Fruit fly (Drosophila melanogaster) Kc167 (cell line): Measurements from ENCODE around the gene tgo.

ENCODE experiments used
- Myc ChIP-seq: fragments of >200 bp; optimal IDR thresholded peaks from 2 replicates; lab custom pipeline; 2017; ENCODE audit warnings: missing external identifiers
- Sin3A ChIP-seq: fragments of >200 bp; optimal IDR thresholded peaks from 2 replicates; lab custom pipeline; 2018; ENCODE audit warnings: missing external identifiers
- h ChIP-seq: fragments of >200 bp; optimal IDR thresholded peaks from 3 replicates; lab custom pipeline; 2018; ENCODE audit warnings: missing external identifiers
- insv ChIP-seq: fragments of >200 bp; optimal IDR thresholded peaks from 3 replicates; lab custom pipeline; 2018; ENCODE audit warnings: missing external identifiers
- psq ChIP-seq: fragments of >200 bp; optimal IDR thresholded peaks from 2 replicates; lab custom pipeline; 2017; ENCODE audit warnings: missing external identifiers
- ttk ChIP-seq: sonication (Bioruptor generic); optimal IDR thresholded peaks from 2 replicates; lab custom pipeline; 2017; ENCODE audit warnings: missing external identifiers

tgo gene

DNA sequence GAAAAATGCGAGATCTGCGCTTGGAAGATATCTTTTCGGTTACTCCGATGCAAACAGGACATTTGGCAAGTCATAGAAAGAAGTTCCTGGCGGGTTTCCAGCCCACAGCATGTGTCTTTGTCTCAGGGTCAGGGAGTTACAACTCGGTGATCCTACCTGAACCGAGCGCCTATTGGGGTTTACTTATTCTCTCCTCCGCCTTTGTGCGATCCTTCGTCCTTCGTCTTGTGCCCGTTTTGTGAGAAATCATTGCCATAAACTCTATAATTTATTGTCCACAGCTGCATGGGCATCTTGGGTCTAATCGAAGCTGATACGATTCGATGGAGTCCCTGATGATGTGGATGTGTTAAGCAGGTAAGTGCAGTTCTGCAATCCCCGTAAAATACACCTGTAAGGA, 18.1 kb upstream of the tgo start:
- no peak for TF ChIP-seq insv (lab: Kevin White, UChicago)
- TF ChIP-seq psq (lab: Kevin White, UChicago), result no peak
- no peak for TF ChIP-seq ttk (lab: Kevin White, UChicago)
- TF ChIP-seq Myc, result no peak

DNA sequence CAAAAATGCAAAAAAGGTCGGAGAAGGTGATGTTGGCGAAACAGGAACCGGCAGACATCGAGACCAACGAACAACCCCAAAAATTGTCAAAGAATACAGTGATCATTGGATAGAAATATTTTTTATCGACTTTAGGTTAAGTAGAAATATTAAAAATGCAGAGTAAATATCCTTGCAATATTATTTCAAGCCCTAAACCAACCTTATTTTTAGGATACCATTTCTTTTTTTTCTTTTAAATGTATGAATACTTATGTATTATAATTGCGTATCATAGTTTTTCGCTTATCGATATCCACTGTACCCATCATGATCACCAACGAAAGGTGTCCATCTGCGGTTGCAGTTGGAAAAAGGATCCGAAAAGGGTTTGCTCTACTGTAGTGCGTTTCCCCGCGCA, 15.4 kb upstream of the tgo start:
- TF ChIP-seq ttk (lab: Kevin White, UChicago) (no peak), Sin3A (lab: Kevin White, UChicago) (no peak), insv (lab: Kevin White, UChicago) (no peak), h (no peak)

DNA sequence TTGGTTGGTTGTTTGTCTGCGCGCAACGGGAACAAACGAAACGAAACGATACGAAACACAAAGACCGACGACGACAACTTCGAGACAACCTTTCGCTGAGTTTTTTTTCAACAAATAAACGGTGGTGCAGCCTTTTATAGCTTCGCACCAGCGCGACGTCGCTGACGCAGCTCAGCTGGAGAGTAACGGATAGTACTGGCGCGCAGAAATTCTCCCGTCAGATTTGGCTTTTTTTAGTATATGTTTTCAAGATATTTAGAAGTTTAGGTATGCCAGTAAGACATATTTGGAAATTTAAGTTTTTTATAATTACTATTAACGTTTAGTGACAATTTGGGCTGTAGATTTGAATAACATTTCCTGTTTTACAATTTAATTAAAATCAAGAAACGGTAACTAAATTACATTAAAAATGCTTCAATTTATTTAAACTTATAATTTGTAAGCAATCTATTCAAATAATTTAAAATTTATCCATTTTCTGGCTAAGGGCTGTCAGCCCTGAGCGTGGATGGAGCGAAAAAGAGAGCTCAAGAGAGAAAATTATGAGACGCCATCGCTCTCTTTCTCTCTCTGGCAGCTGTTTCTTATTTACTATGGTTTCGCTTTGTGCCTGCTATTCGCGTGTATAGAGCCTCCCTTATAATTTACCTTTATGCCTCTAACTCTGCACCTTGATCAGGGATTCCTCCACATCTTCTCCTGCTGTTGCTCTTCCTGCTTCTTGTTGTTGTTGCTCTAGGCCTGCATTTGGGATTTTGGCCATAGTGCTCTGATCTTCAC, 14.0 kb upstream of the tgo start:
- TF ChIP-seq h (no peak), Sin3A (lab: Kevin White, UChicago) (no peak), ttk (lab: Kevin White, UChicago) (no peak), Myc (no peak), psq (lab: Kevin White, UChicago) (no peak), insv (lab: Kevin White, UChicago) (no peak)

DNA sequence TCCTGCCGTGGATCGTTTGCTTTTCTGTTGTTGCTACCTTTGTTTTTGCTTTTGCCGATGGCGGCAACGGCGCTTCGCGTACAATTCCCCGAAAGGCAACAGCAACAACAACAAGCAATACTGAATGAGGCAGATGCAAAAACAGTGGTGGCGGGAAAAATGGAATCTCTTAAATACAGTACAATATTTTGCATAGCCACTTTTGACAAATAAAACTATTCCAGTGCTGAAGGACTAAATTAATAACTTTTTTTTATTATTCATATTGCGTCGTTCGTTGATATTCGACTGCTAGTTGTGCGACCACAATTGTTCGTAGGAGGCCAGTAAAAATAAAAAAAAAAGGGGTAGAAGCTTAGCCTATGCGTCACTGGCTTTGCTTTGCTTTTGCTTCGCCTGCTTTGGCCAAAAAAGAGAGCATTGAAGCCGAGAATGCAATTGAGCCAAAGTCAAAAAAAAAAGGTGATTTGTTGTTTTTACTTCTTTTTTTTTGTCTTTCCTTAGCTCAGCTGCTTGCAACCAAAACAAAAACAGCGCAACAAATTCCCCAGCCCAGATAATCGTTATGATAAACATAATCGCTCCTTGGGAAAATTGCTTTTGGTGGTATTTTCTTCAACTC, 12.1 kb upstream of the tgo start:
- TF ChIP-seq Myc (no peak), psq (lab: Kevin White, UChicago) (no peak), insv (lab: Kevin White, UChicago) (no peak), h (no peak), Sin3A (lab: Kevin White, UChicago) (no peak), ttk (lab: Kevin White, UChicago) (no peak)

DNA sequence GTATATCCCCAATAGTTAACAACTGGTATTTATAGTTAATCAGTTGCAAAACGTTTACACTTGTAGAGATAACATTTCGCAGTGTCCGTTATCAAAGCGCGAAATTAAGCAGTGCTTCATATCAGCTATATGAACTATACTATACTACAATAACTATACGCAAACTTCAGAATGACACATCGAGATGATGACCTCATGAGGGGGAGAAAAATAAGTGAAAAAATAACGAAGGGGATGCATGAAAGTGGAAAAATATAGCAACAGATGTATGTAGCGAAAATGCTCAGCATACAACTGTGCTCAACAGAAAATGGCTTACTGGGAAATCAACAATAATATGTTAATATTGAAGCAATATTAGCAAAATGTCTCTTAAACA, 10.9 kb upstream of the tgo start:
- TF ChIP-seq insv (lab: Kevin White, UChicago) (no peak), Sin3A (lab: Kevin White, UChicago) (no peak), psq (lab: Kevin White, UChicago) (no peak), ttk (lab: Kevin White, UChicago) (no peak), Myc (no peak), h (no peak)

DNA sequence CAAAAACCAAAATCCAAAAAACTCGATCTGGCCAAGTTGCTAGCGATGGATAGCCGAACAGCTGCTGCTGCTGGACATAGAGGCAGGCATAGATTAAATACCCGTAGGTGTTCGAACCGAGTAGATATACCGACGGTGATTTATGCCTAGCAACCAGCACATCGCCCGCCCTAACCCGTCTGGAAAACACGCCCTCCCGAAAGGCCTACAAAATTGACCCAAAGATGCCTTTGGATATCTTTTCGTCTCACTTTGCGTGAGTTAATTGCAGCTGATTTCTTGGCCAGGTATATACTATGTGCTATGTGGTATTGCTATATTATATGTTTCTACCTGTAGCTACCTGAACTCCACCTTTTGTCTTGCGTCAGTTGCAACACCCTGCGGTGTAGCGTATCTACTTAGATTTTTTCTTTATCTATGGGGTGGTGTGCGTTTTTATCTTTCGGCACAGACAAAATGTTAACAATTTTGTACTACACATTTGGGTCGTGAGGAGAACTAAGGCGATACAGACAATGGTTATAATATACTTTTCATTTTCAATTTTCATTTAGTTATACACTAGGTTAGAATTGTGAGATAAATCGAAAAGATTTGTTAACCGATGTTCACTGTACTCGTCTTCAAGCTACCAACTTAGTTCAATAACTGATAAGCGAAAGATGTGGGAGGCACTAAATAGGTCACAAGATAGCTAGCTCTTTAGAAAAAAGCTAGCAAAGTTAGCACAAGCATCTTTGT, 10.4 kb upstream of the tgo start:
- no peak for TF ChIP-seq psq (lab: Kevin White, UChicago)

DNA sequence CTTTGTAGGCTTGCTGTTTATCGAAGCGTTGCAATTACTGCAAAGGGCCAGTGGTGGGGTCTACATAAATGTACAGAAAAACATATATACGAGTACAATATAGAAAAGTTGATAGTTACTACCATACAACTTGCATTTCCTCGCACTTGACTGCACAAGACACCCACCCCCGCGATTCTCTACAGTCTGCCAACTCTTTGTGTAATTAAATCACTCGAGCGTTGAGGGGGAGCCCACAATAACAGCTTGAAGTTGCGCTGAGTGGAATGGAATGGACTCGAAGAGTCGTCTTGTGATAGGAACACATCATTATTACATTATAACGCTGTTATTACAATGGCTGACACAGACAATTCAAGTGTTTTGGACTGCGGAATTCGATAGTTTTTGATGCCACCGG, 9.6 kb upstream of the tgo start:
- no peak for TF ChIP-seq psq (lab: Kevin White, UChicago)
- no peak for TF ChIP-seq ttk (lab: Kevin White, UChicago)
- TF ChIP-seq h, result no peak
- TF ChIP-seq insv (lab: Kevin White, UChicago), result no peak
- no peak for TF ChIP-seq Myc
- no peak for TF ChIP-seq Sin3A (lab: Kevin White, UChicago)

DNA sequence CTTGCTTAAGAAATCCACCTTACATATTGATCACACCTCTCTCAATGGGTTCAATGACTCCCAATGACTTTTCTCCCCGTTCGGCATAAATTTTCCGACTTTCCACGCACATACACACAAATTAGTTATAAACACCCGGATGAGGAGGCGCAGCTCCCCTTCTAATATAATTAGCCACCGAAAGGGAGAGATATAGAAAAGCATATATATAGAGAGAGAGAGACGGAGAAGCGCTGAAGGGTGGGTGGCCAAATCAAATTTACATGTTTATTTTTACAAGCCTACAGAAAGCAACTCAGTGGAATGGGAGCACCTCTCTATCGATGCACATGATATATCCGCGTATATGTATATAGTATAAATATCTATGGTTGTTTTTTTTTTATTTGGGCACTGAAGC, 8.9 kb upstream of the tgo start:
- TF ChIP-seq psq (lab: Kevin White, UChicago) (no peak), h (no peak), Sin3A (lab: Kevin White, UChicago) (no peak)

DNA sequence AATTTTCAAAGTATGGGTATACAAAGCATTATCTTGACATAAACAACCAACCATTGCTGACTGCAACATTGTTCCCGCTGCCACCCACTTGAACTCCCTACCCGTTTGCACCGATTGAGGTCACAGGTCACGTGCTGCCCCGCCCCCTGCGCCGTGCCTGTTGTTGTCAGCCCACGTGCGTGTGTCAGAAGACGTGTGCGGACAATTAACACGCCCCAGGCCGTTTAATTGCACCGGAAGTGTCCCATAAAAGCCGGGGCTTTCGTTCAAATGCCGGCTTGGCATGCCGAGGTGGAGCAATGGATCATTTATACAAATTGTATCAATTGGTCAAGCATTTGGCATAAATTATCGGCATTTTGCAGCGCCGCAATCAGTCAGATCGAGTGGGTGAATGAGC, 7.3 kb upstream of the tgo start:
- TF ChIP-seq Sin3A (lab: Kevin White, UChicago) (no peak), Myc (no peak), psq (lab: Kevin White, UChicago) (no peak), insv (lab: Kevin White, UChicago) (no peak), ttk (lab: Kevin White, UChicago) (no peak), h (no peak)

DNA sequence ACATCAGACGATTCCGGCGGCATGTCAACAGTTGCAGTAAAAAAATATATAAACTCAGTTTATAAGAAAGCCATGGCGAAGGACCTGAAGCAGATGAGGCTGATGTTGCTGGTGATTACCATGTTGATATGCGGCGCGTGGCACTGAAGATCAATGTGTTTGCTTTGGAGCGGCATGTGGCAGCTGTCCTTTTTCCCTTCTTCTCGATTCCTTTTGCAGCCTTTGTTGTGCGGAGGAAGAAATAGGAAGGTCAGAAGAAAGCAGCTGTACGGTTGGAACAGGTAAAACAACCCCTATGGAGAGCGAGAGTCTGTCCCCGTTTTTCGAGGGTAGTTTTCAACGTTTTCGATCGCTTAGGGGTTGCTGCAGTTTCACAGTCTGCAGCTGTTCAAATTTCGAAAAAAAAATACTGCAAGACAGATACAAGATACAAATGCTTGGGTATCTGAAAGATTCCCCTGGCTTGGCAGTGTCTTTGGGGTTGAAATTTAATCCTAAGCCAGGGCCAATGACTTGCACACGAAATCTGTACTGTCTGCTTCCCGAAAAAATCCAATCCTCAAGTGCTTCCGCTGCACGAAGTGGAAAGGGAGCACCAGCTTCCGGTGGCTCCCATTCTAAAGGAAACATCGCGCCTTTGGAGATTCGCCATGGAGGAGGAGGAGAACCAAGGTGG, 5.2 kb upstream of the tgo start:
- no peak for TF ChIP-seq psq (lab: Kevin White, UChicago)

DNA sequence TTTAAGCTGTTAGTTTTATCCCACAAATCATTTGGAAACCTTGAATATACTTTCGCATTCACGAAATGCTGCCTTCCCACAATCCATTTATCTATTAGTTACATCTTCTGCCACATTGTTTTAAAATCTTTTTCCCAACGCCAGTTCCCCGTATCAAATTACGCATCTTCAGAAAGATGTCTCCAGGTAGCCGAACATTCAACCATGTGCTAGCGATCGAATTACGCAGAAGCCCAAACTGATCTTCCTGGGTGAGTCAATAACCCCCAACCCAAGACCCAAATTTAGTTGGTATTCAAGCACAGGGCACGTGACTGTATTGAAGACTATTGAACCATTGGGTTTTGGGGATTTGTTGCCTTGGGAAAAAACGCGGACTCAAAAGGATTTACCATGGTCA, 4.1 kb upstream of the tgo start:
- no peak for TF ChIP-seq h
- no peak for TF ChIP-seq psq (lab: Kevin White, UChicago)

DNA sequence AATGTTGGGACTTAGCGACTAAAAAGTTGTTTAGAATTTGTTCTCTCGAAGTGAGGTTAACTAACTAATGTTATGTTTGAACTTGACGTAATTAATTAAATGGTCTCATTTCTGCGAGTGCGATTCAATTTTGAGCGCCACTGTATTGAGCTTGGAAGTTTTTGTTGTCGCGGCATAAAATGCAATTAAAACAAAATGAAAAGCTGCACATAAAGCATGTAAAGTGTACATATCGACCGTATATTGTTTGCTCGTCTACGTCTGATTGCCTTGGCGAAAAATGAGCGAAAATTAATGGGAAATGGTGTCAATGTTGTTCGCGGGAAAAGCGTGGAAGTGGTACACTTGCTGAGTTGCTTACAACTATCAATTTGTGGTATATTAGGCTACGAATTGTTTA, 3.0 kb downstream of the tgo start:
- TF ChIP-seq psq (lab: Kevin White, UChicago), result no peak
- TF ChIP-seq h, result no peak
